Worm (Caenorhabditis elegans) whole organism, young adult: ENCODE results near the gene F10E7.11.

ENCODE experiments used
- B0019.2 ChIP-seq: fragments of 200-800 bp; sonication (Bioruptor generic); conservative IDR thresholded peaks from 2 replicates; pipeline ENCODE4 v1.3.6; 2022; ENCODE audit warnings: missing genetic modification reagents, missing genetic modification characterization, missing compliant biosample characterization
- C17E4.6 ChIP-seq: fragments of 200-800 bp; sonication (Bioruptor generic); IDR thresholded peaks from 2 replicates; pipeline ENCODE4 v1.3.6; 2022; ENCODE audit warnings: missing genetic modification reagents, missing genetic modification characterization, missing compliant biosample characterization
- F23B12.7 ChIP-seq: sonication (generic microtip); optimal IDR thresholded peaks from 2 replicates; lab custom pipeline; 2017; ENCODE audit warnings: missing genetic modification characterization, mild to moderate bottlenecking, missing compliant biosample characterization, antibody characterized with exemption, moderate library complexity; ENCODE audit not compliant: insufficient read depth
- F37B4.10 ChIP-seq: fragments of 200-800 bp; sonication (Bioruptor generic); IDR thresholded peaks from 2 replicates; pipeline ENCODE4 v1.3.6; 2022; ENCODE audit warnings: missing genetic modification characterization, missing compliant biosample characterization
- F39B2.1 ChIP-seq: fragments of 200-800 bp; sonication (Bioruptor generic); IDR thresholded peaks from 2 replicates; pipeline ENCODE4 v1.3.6; 2022; ENCODE audit warnings: missing genetic modification reagents, missing genetic modification characterization, missing compliant biosample characterization
- F52B5.7 ChIP-seq: sonication (generic microtip); optimal IDR thresholded peaks from 2 replicates; lab custom pipeline; 2016; ENCODE audit warnings: mild to moderate bottlenecking, missing genetic modification characterization, missing compliant biosample characterization
- F57A8.1 ChIP-seq: fragments of 200-800 bp; sonication (Bioruptor generic); optimal IDR thresholded peaks from 2 replicates; lab custom pipeline; 2018; ENCODE audit warnings: mild to moderate bottlenecking, missing genetic modification characterization, moderate library complexity, missing compliant biosample characterization
- F57C9.4 ChIP-seq: sonication (generic microtip); optimal IDR thresholded peaks from 2 replicates; lab custom pipeline; 2017; ENCODE audit warnings: mild to moderate bottlenecking, missing genetic modification characterization, missing compliant biosample characterization
- K12H6.12 ChIP-seq: fragments of 200-800 bp; sonication (Bioruptor generic); optimal IDR thresholded peaks from 2 replicates; lab custom pipeline; 2018; ENCODE audit warnings: mild to moderate bottlenecking, missing genetic modification characterization, missing compliant biosample characterization
- T26A5.8 ChIP-seq: sonication (generic microtip); optimal IDR thresholded peaks from 2 replicates; lab custom pipeline; 2016; ENCODE audit warnings: missing genetic modification characterization, missing compliant biosample characterization
- Y56A3A.18 ChIP-seq: fragments of 200-800 bp; sonication (Bioruptor generic); IDR thresholded peaks from 2 replicates; pipeline ENCODE4 v1.3.6; 2022; ENCODE audit warnings: missing genetic modification reagents, missing genetic modification characterization, missing compliant biosample characterization
- ZK185.1 ChIP-seq: sonication (generic microtip); optimal IDR thresholded peaks from 2 replicates; lab custom pipeline; 2016; ENCODE audit warnings: mild to moderate bottlenecking, missing genetic modification characterization, missing compliant biosample characterization; ENCODE audit not compliant: poor library complexity, severe bottlenecking
- ama-1 ChIP-seq, 3 experiments: fragments of 150-350 bp in 1 of 3; sonication (generic microtip) in 2 of 3; optimal IDR thresholded peaks; 2 replicates each; lab custom pipeline; 2014 to 2018; ENCODE audit warnings: missing biosample characterization in 2 of 3, missing genetic modification characterization in 2 of 3, missing genetic modification reagents in 2 of 3
- aptf-2 ChIP-seq: fragments of 200-800 bp; sonication (Bioruptor generic); conservative IDR thresholded peaks from 2 replicates; pipeline ENCODE4 v1.3.6; 2022; ENCODE audit warnings: missing genetic modification reagents, missing genetic modification characterization, missing compliant biosample characterization
- aptf-3 ChIP-seq: fragments of 200-800 bp; sonication (Bioruptor generic); IDR thresholded peaks from 2 replicates; pipeline ENCODE4 v1.3.6; 2022; ENCODE audit warnings: missing genetic modification characterization, missing compliant biosample characterization
- atf-7 ChIP-seq: sonication (generic microtip); optimal IDR thresholded peaks from 2 replicates; lab custom pipeline; 2017; ENCODE audit warnings: mild to moderate bottlenecking, missing genetic modification characterization, missing compliant biosample characterization
- ceh-27 ChIP-seq: fragments of 200-800 bp; sonication (Bioruptor generic); optimal IDR thresholded peaks from 2 replicates; lab custom pipeline; 2018; ENCODE audit warnings: mild to moderate bottlenecking, missing genetic modification characterization, moderate library complexity, missing compliant biosample characterization
- ceh-58 ChIP-seq: fragments of 200-800 bp; sonication (Bioruptor generic); IDR thresholded peaks from 2 replicates; pipeline ENCODE4 v1.3.6; 2022; ENCODE audit warnings: missing genetic modification characterization, missing compliant biosample characterization
- die-1 ChIP-seq: sonication (generic microtip); optimal IDR thresholded peaks from 2 replicates; lab custom pipeline; 2016; ENCODE audit warnings: missing genotype, mild to moderate bottlenecking, missing genetic modification characterization, missing compliant biosample characterization
- dox-1 ChIP-seq: fragments of 200-800 bp; sonication (Bioruptor generic); IDR thresholded peaks from 2 replicates; pipeline ENCODE4 v1.3.6; 2022; ENCODE audit warnings: missing genetic modification reagents, missing genetic modification characterization, missing compliant biosample characterization
- dpff-1 ChIP-seq: sonication (generic microtip); optimal IDR thresholded peaks from 2 replicates; lab custom pipeline; 2017; ENCODE audit warnings: mild to moderate bottlenecking, missing genetic modification characterization, missing compliant biosample characterization
- efl-1 ChIP-seq: fragments of 150-350 bp; optimal IDR thresholded peaks from 2 replicates; lab custom pipeline; 2014; ENCODE audit warnings: missing biosample characterization, missing genetic modification reagents, missing genetic modification characterization
- egl-18 ChIP-seq: fragments of 200-800 bp; sonication (Bioruptor generic); IDR thresholded peaks from 2 replicates; pipeline ENCODE4 v1.3.6; 2022; ENCODE audit warnings: missing genetic modification reagents, missing genetic modification characterization, missing compliant biosample characterization
- egl-44 ChIP-seq: fragments of 200-800 bp; sonication (Bioruptor generic); IDR thresholded peaks from 2 replicates; pipeline ENCODE4 v1.3.6; 2022; ENCODE audit warnings: missing genetic modification reagents, missing genetic modification characterization, missing compliant biosample characterization
- hlh-26 ChIP-seq: fragments of 200-800 bp; sonication (Bioruptor generic); conservative IDR thresholded peaks from 2 replicates; pipeline ENCODE4 v1.3.6; 2022; ENCODE audit warnings: missing genetic modification reagents, missing genetic modification characterization, missing compliant biosample characterization
- lag-1 ChIP-seq: fragments of 200-800 bp; sonication (Bioruptor generic); IDR thresholded peaks from 2 replicates; pipeline ENCODE4 v1.3.6; 2022; ENCODE audit warnings: missing genetic modification reagents, missing genetic modification characterization, missing compliant biosample characterization
- lin-35 ChIP-seq, 3 experiments: fragments of 150-350 bp in 2 of 3; sonication (generic microtip) in 1 of 3; optimal IDR thresholded peaks; 2 replicates each; lab custom pipeline; 2014 to 2018; ENCODE audit warnings: missing biosample characterization in 3 of 3, missing genetic modification characterization in 3 of 3, missing genetic modification reagents in 3 of 3
- nfya-1 ChIP-seq: sonication (generic microtip); optimal IDR thresholded peaks from 2 replicates; lab custom pipeline; 2017; ENCODE audit warnings: antibody characterized with exemption, missing compliant biosample characterization, missing genetic modification characterization, borderline replicate concordance; ENCODE audit not compliant: insufficient read depth
- nfya-2 ChIP-seq: fragments of 200-800 bp; sonication (Bioruptor generic); IDR thresholded peaks from 2 replicates; pipeline ENCODE4 v1.3.6; 2022; ENCODE audit warnings: missing genetic modification reagents, missing genetic modification characterization, missing compliant biosample characterization
- rcor-1 ChIP-seq: fragments of 200-800 bp; sonication (Bioruptor generic); IDR thresholded peaks from 2 replicates; pipeline ENCODE4 v1.3.6; 2022; ENCODE audit warnings: missing genetic modification reagents, missing genetic modification characterization, missing compliant biosample characterization
- sdz-38 ChIP-seq: sonication (generic microtip); optimal IDR thresholded peaks from 2 replicates; lab custom pipeline; 2016; ENCODE audit warnings: missing genotype, missing genetic modification characterization, missing compliant biosample characterization
- snpc-1.1 ChIP-seq: sonication (generic microtip); optimal IDR thresholded peaks from 2 replicates; lab custom pipeline; 2017; ENCODE audit warnings: missing genetic modification characterization, mild to moderate bottlenecking, missing compliant biosample characterization, antibody characterized with exemption, moderate library complexity, missing genotype, missing genetic modification reagents; ENCODE audit not compliant: insufficient read depth
- snpc-3.4 ChIP-seq: sonication (generic microtip); optimal IDR thresholded peaks from 2 replicates; lab custom pipeline; 2017; ENCODE audit warnings: missing genetic modification characterization, mild to moderate bottlenecking, missing compliant biosample characterization, antibody characterized with exemption, moderate library complexity, missing genotype, missing genetic modification reagents
- snpc-4 ChIP-seq, 5 experiments: fragments of 150-350 bp in 1 of 5; sonication (generic microtip) in 4 of 5; optimal IDR thresholded peaks; 2 replicates each; lab custom pipeline; 2014 to 2018; ENCODE audit warnings: missing genetic modification characterization in 5 of 5, missing biosample characterization in 3 of 5, antibody characterized with exemption in 2 of 5, mild to moderate bottlenecking in 2 of 5, missing compliant biosample characterization in 2 of 5, missing genotype in 2 of 5, moderate library complexity in 2 of 5, missing genetic modification reagents in 1 of 5
- sptf-2 ChIP-seq: fragments of 200-800 bp; sonication (Bioruptor generic); optimal IDR thresholded peaks from 2 replicates; lab custom pipeline; 2018; ENCODE audit warnings: mild to moderate bottlenecking, missing genetic modification characterization, missing compliant biosample characterization
- tbp1 ChIP-seq: fragments of 200-800 bp; sonication (Bioruptor generic); optimal IDR thresholded peaks from 2 replicates; lab custom pipeline; 2018; ENCODE audit warnings: mild to moderate bottlenecking, missing genetic modification characterization, missing compliant biosample characterization
- zim-3 ChIP-seq: sonication (generic microtip); optimal IDR thresholded peaks from 2 replicates; lab custom pipeline; 2017; ENCODE audit warnings: mild to moderate bottlenecking, missing genetic modification characterization, moderate library complexity, missing compliant biosample characterization
- ztf-18 ChIP-seq: sonication (generic microtip); optimal IDR thresholded peaks from 2 replicates; lab custom pipeline; 2016; ENCODE audit warnings: missing genotype, mild to moderate bottlenecking, missing genetic modification characterization, missing compliant biosample characterization
- ztf-22 ChIP-seq: fragments of 200-800 bp; sonication (Bioruptor generic); optimal IDR thresholded peaks from 2 replicates; lab custom pipeline; 2018; ENCODE audit warnings: mild to moderate bottlenecking, missing genetic modification characterization, moderate library complexity, missing compliant biosample characterization
- ztf-25 ChIP-seq: fragments of 200-800 bp; sonication (Bioruptor generic); IDR thresholded peaks from 2 replicates; pipeline ENCODE4 v1.3.6; 2022; ENCODE audit warnings: missing genetic modification reagents, missing genetic modification characterization, missing compliant biosample characterization
- ztf-26 ChIP-seq: sonication (generic microtip); optimal IDR thresholded peaks from 2 replicates; lab custom pipeline; 2017; ENCODE audit warnings: missing genetic modification characterization, missing compliant biosample characterization
- ztf-3 ChIP-seq: fragments of 200-800 bp; sonication (Bioruptor generic); optimal IDR thresholded peaks from 2 replicates; lab custom pipeline; 2018; ENCODE audit warnings: mild to moderate bottlenecking, missing genetic modification characterization, missing compliant biosample characterization

F10E7.11 gene

ce11 chrII:7171305-7171998 is 48.8 kb upstream of the F10E7.11 start, which contains the start of gene dyf-13 (continued):
- TF ChIP-seq die-1 (tag; lab: Kevin White, UChicago) (no peak), snpc-1.1 (tag; lab: Kevin White, UChicago) (peak; percentile 86), F52B5.7 (tag; lab: Kevin White, UChicago) (no peak), Y56A3A.18 (GFP tag; lab: Robert Waterston, UW) (no peak), dox-1 (GFP tag; lab: Robert Waterston, UW) (no peak), F57C9.4 (tag; lab: Kevin White, UChicago) (no peak), ztf-18 (tag; lab: Kevin White, UChicago) (no peak), egl-44 (GFP tag; lab: Robert Waterston, UW) (no peak), sptf-2 (GFP tag; lab: Kevin White, UChicago) (no peak), ztf-26 (no peak), lin-35 (GFP tag; optimal IDR thresholded peaks at IDR 0.05; lab: Kevin White, UChicago) (no peak), ztf-22 (GFP tag; lab: Kevin White, UChicago) (no peak), ZK185.1 (tag; lab: Kevin White, UChicago) (no peak), tbp1 (peak; percentile 29), sdz-38 (no peak), ztf-25 (GFP tag; lab: Robert Waterston, UW) (0 out of 2 replicates have a peak, but pooled peaks have one; percentile 30), F37B4.10 (GFP tag; lab: Robert Waterston, UW) (no peak), aptf-2 (0 out of 2 replicates have a peak, but pooled peaks have one; percentile 60), ama-1 (optimal IDR thresholded peaks at IDR 0.05; lab: Kevin White, UChicago) (no peak), ama-1 (GFP tag; optimal IDR thresholded peaks at IDR 0.05; lab: Kevin White, UChicago) (no peak), snpc-4 (GFP tag; optimal IDR thresholded peaks at IDR 0.05; lab: Kevin White, UChicago) (peak; percentile 70), snpc-4 (tag; optimal IDR thresholded peaks at IDR 0.05; lab: Kevin White, UChicago) (peak in 3 of 4 experiments; percentile 82 to 86 (median 84)), ztf-3 (GFP tag; lab: Kevin White, UChicago) (no peak), rcor-1 (GFP tag; lab: Robert Waterston, UW) (no peak), ceh-27 (GFP tag; lab: Kevin White, UChicago) (no peak), efl-1 (GFP tag; lab: Kevin White, UChicago) (no peak), B0019.2 (GFP tag; lab: Robert Waterston, UW) (no peak), ceh-58 (GFP tag; lab: Robert Waterston, UW) (no peak), F57A8.1 (GFP tag; lab: Kevin White, UChicago) (no peak), aptf-3 (GFP tag; lab: Robert Waterston, UW) (no peak), dpff-1 (tag; lab: Kevin White, UChicago) (no peak)

ce11 chrII:7168712-7169111 is 46.0 kb upstream of the F10E7.11 start, which contains the start of gene col-36:
Gene col-36, minus strand, starts transcription at chrII:7168812.
- no peak for TF ChIP-seq nfya-1 (tag; lab: Kevin White, UChicago)
- TF ChIP-seq atf-7 (tag; lab: Kevin White, UChicago), result no peak
- TF ChIP-seq zim-3 (tag; lab: Kevin White, UChicago), result no peak
- no peak for TF ChIP-seq nfya-2
- TF ChIP-seq F39B2.1 (GFP tag; lab: Robert Waterston, UW), result no peak
- TF ChIP-seq F23B12.7 (tag; lab: Kevin White, UChicago), result no peak
- no peak for TF ChIP-seq snpc-3.4 (tag; lab: Kevin White, UChicago)
- no peak for TF ChIP-seq lag-1 (GFP tag; lab: Robert Waterston, UW)
- TF ChIP-seq egl-18 (GFP tag; lab: Robert Waterston, UW), result no peak
- TF ChIP-seq K12H6.12 (tag; lab: Kevin White, UChicago), result no peak
- no peak for TF ChIP-seq C17E4.6 (GFP tag; lab: Robert Waterston, UW)
- TF ChIP-seq hlh-26, result no peak
- TF ChIP-seq T26A5.8 (tag; lab: Kevin White, UChicago), result no peak
- TF ChIP-seq, all 124 proteins: peak for 0
